Worm (Caenorhabditis elegans) whole organism, mixed stage, embryonic: ENCODE results near the gene R148.7.

Source experiments
- ceh-39 ChIP-seq: fragments of 150-350 bp; optimal IDR thresholded peaks from 2 replicates; lab custom pipeline; 2014; ENCODE audit warnings: missing biosample characterization, missing genetic modification characterization
- ces-1 ChIP-seq: fragments of 150-350 bp; optimal IDR thresholded peaks from 2 replicates; lab custom pipeline; 2014; ENCODE audit warnings: missing biosample characterization, missing genetic modification reagents, missing genetic modification characterization
- lin-13 ChIP-seq: fragments of 150-350 bp; optimal IDR thresholded peaks from 2 replicates; lab custom pipeline; 2014; ENCODE audit warnings: missing biosample characterization, missing genetic modification characterization
- nhr-2 ChIP-seq: fragments of 150-350 bp; optimal IDR thresholded peaks from 2 replicates; lab custom pipeline; 2014; ENCODE audit warnings: missing biosample characterization, missing genetic modification characterization
- ztf-11 ChIP-seq: fragments of 150-350 bp; optimal IDR thresholded peaks from 2 replicates; lab custom pipeline; 2014; ENCODE audit warnings: missing biosample characterization, missing genetic modification characterization

DNA sequence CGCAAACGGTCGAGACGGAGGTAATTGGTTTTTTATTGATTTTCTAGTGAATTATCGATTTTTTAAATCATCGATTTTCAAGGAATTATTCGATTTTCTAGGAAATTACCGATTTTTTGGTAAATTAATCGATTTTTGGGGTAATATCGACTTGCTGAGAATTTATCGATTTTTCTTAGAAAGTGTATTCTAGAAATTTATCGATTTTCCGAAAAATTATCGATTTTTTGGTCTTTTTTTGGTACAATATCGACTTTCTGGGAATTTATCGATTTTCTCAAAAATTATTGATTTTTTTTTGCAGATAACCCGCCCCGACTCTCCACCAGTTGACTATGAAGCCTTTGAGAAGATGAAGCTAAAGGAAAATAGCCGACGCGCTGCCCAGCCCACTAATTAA is 27.7 kb downstream of the R148.7 start:
- TF ChIP-seq ztf-11 (no peak), lin-13 (tag; lab: Kevin White, UChicago) (no peak), nhr-2 (no peak), ceh-39 (no peak), ces-1 (GFP tag; lab: Kevin White, UChicago) (no peak)
